Worm (Caenorhabditis elegans): ENCODE data around the gene C52E4.12.

DNA sequence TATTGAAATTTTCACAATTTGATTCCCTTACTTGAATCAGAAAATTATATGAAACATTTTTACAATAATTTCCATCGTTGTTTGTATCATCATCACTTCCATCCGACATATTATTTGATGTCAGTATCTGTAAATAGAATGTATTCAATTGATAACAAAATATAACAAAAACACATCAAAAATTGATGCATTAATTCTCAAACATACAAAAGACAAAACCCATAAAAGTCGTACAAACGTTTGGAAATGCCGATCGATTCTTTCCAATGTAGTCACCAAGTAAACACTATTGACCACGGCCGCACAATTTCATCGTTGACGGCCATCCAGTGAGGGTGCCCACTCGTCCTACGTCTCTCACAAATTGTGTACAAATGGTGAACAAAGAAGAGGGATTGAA lies 17.3 kb downstream of the C52E4.12 start, which contains the start of gene add-2:
- TF ChIP-seq him-1 (tag; optimal IDR thresholded peaks at IDR 0.05): no peak
- TF ChIP-seq W03F9.2 (tag; optimal IDR thresholded peaks at IDR 0.05): no peak
